Fruit fly (Drosophila melanogaster) whole organism, embryonic: ENCODE data around the gene CG17283.

Experiments
- Abd-B ChIP-seq: fragments of 200-800 bp; sonication (Bioruptor generic); optimal IDR thresholded peaks from 2 replicates; lab custom pipeline; 2018; ENCODE audit warnings: missing biosample characterization, mild to moderate bottlenecking, missing genetic modification characterization, moderate library complexity
- CG10274 ChIP-seq: fragments of 200-800 bp; sonication (Bioruptor generic); optimal IDR thresholded peaks from 3 replicates; lab custom pipeline; 2017; ENCODE audit warnings: missing biosample characterization, mild to moderate bottlenecking, missing genetic modification characterization
- CG12071 ChIP-seq: fragments of 200-800 bp; sonication (Bioruptor generic); optimal IDR thresholded peaks from 3 replicates; lab custom pipeline; 2018; ENCODE audit warnings: missing biosample characterization, mild to moderate bottlenecking, missing genetic modification characterization
- CG12391 ChIP-seq: fragments of 200-800 bp; sonication (Bioruptor generic); optimal IDR thresholded peaks from 3 replicates; lab custom pipeline; 2018; ENCODE audit warnings: missing biosample characterization, mild to moderate bottlenecking, missing genetic modification characterization, moderate library complexity
- CG13296 ChIP-seq: fragments of 200-800 bp; sonication (Bioruptor generic); optimal IDR thresholded peaks from 3 replicates; lab custom pipeline; 2018; ENCODE audit warnings: missing biosample characterization, mild to moderate bottlenecking, missing genetic modification characterization
- CG13894 ChIP-seq: fragments of 200-800 bp; sonication (Bioruptor generic); optimal IDR thresholded peaks from 3 replicates; lab custom pipeline; 2018; ENCODE audit warnings: missing biosample characterization, mild to moderate bottlenecking, missing genetic modification characterization, moderate library complexity
- CG15514 ChIP-seq: fragments of 200-800 bp; sonication (Bioruptor generic); optimal IDR thresholded peaks from 3 replicates; lab custom pipeline; 2017; ENCODE audit warnings: missing biosample characterization, missing genetic modification characterization, mild to moderate bottlenecking, moderate library complexity, missing genetic modification reagents
- CG17802 ChIP-seq: fragments of 200-800 bp; sonication (Bioruptor generic); optimal IDR thresholded peaks from 2 replicates; lab custom pipeline; 2018; ENCODE audit warnings: missing biosample characterization, mild to moderate bottlenecking, missing genetic modification characterization, moderate library complexity
- CG18476 ChIP-seq: fragments of 200-800 bp; sonication (Bioruptor generic); optimal IDR thresholded peaks from 2 replicates; lab custom pipeline; 2016; ENCODE audit warnings: missing biosample characterization, mild to moderate bottlenecking, missing genetic modification characterization
- CG2202 ChIP-seq: fragments of 200-800 bp; sonication (Bioruptor generic); optimal IDR thresholded peaks from 2 replicates; lab custom pipeline; 2018; ENCODE audit warnings: missing biosample characterization, mild to moderate bottlenecking, missing genetic modification characterization
- CG32532 ChIP-seq: fragments of 200-800 bp; sonication (Bioruptor generic); IDR thresholded peaks from 2 replicates; pipeline ENCODE4 v1.3.6; 2022; ENCODE audit warnings: missing biosample characterization, missing genetic modification characterization
- CG33213 ChIP-seq: fragments of 200-800 bp; sonication (Bioruptor generic); optimal IDR thresholded peaks from 3 replicates; lab custom pipeline; 2016; ENCODE audit warnings: missing biosample characterization, missing genetic modification characterization
- CG3995 ChIP-seq: fragments of 200-800 bp; sonication (Bioruptor generic); optimal IDR thresholded peaks from 3 replicates; lab custom pipeline; 2016; ENCODE audit warnings: missing biosample characterization, missing genetic modification characterization
- CG42726 ChIP-seq: fragments of 200-800 bp; sonication (Bioruptor generic); IDR thresholded peaks from 2 replicates; pipeline ENCODE4 v1.3.6; 2022; ENCODE audit warnings: missing biosample characterization, missing genetic modification characterization; ENCODE audit not compliant: partially characterized antibody
- CG8388 ChIP-seq: fragments of 200-800 bp; sonication (Bioruptor generic); optimal IDR thresholded peaks from 2 replicates; lab custom pipeline; 2019; ENCODE audit warnings: missing biosample characterization, mild to moderate bottlenecking, missing genetic modification characterization, moderate library complexity
- CG9609 ChIP-seq: fragments of 200-800 bp; sonication (Bioruptor generic); optimal IDR thresholded peaks from 3 replicates; lab custom pipeline; 2016; ENCODE audit warnings: missing biosample characterization, missing genetic modification characterization
- D ChIP-seq, 2 experiments: fragments of 200-800 bp in 1 of 2; fragments of >200 bp in 1 of 2; sonication (Bioruptor generic) in 1 of 2; optimal IDR thresholded peaks; 2 replicates in 1 of 2; 3 replicates in 1 of 2; lab custom pipeline; 2017; ENCODE audit warnings: mild to moderate bottlenecking in 1 of 2, missing biosample characterization in 1 of 2, missing genetic modification characterization in 1 of 2, missing genetic modification reagents in 1 of 2
- E2f1 ChIP-seq: fragments of 200-800 bp; sonication (Bioruptor generic); IDR thresholded peaks from 2 replicates; pipeline ENCODE4 v1.3.6; 2022; ENCODE audit warnings: missing biosample characterization, missing genetic modification characterization
- Fer2 ChIP-seq: fragments of 200-800 bp; sonication (Bioruptor generic); optimal IDR thresholded peaks from 2 replicates; lab custom pipeline; 2018; ENCODE audit warnings: missing biosample characterization, mild to moderate bottlenecking, missing genetic modification characterization, moderate library complexity
- Fer3 ChIP-seq: fragments of 200-800 bp; sonication (Bioruptor generic); optimal IDR thresholded peaks from 2 replicates; lab custom pipeline; 2018; ENCODE audit warnings: missing biosample characterization, mild to moderate bottlenecking, missing genetic modification characterization, moderate library complexity
- GATAe ChIP-seq: fragments of 200-800 bp; sonication (Bioruptor generic); conservative IDR thresholded peaks from 2 replicates; pipeline ENCODE4 v1.3.6; 2022; ENCODE audit warnings: missing biosample characterization, missing genetic modification characterization
- Gug ChIP-seq: fragments of 200-800 bp; sonication (Bioruptor generic); IDR thresholded peaks from 4 replicates; pipeline ENCODE4 v1.3.6; 2022; ENCODE audit warnings: missing biosample characterization, missing genetic modification characterization
- H15 ChIP-seq: fragments of 200-800 bp; sonication (Bioruptor generic); IDR thresholded peaks from 3 replicates; pipeline ENCODE4 v1.3.6; 2022; ENCODE audit warnings: missing biosample characterization, missing genetic modification characterization
- Hr51 ChIP-seq, 2 experiments: fragments of 200-800 bp; sonication (Bioruptor generic); optimal IDR thresholded peaks; 2 replicates in 1 of 2; 3 replicates in 1 of 2; lab custom pipeline; 2016 to 2018; ENCODE audit warnings: missing biosample characterization in 2 of 2, missing genetic modification characterization in 2 of 2, mild to moderate bottlenecking in 1 of 2, moderate library complexity in 1 of 2
- MBD-R2 ChIP-seq: fragments of 200-800 bp; sonication (Bioruptor generic); IDR thresholded peaks from 2 replicates; pipeline ENCODE4 v1.3.6; 2022; ENCODE audit warnings: missing biosample characterization, missing genetic modification characterization
- Max ChIP-seq: fragments of 200-800 bp; sonication (Bioruptor generic); optimal IDR thresholded peaks from 2 replicates; lab custom pipeline; 2016; ENCODE audit warnings: missing biosample characterization, mild to moderate bottlenecking, missing genetic modification characterization
- Opbp ChIP-seq: fragments of 200-800 bp; sonication (Bioruptor generic); IDR thresholded peaks from 3 replicates; pipeline ENCODE4 v1.3.6; 2022; ENCODE audit warnings: missing biosample characterization, missing genetic modification characterization; ENCODE audit not compliant: partially characterized antibody
- Rx ChIP-seq: fragments of 200-800 bp; sonication (Bioruptor generic); IDR thresholded peaks from 2 replicates; pipeline ENCODE4 v1.3.6; 2022; ENCODE audit warnings: missing biosample characterization, missing genetic modification characterization
- Six4 ChIP-seq: fragments of 200-800 bp; sonication (Bioruptor generic); optimal IDR thresholded peaks from 2 replicates; lab custom pipeline; 2016; ENCODE audit warnings: missing biosample characterization, missing genetic modification characterization
- Sox102F ChIP-seq: fragments of 200-800 bp; sonication (Bioruptor generic); optimal IDR thresholded peaks from 2 replicates; lab custom pipeline; 2018; ENCODE audit warnings: missing biosample characterization, mild to moderate bottlenecking, missing genetic modification characterization, moderate library complexity
- Tbp ChIP-seq: fragments of >200 bp; optimal IDR thresholded peaks from 2 replicates; lab custom pipeline; 2018; ENCODE audit warnings: missing biosample characterization, missing genetic modification characterization
- aop ChIP-seq: fragments of 200-800 bp; sonication (Bioruptor generic); IDR thresholded peaks from 2 replicates; pipeline ENCODE4 v1.3.6; 2022; ENCODE audit warnings: missing biosample characterization, missing genetic modification characterization
- ash1 ChIP-seq: fragments of 200-800 bp; sonication (Bioruptor generic); optimal IDR thresholded peaks from 2 replicates; lab custom pipeline; 2018; ENCODE audit warnings: missing biosample characterization, mild to moderate bottlenecking, missing genetic modification characterization
- br ChIP-seq: fragments of >200 bp; optimal IDR thresholded peaks from 2 replicates; lab custom pipeline; 2017
- chn ChIP-seq: fragments of 200-800 bp; sonication (Bioruptor generic); optimal IDR thresholded peaks from 2 replicates; lab custom pipeline; 2016; ENCODE audit warnings: missing biosample characterization, missing genetic modification characterization
- disco-r ChIP-seq: fragments of 200-800 bp; sonication (Bioruptor generic); optimal IDR thresholded peaks from 2 replicates; lab custom pipeline; 2016; ENCODE audit warnings: missing biosample characterization, missing genetic modification characterization
- emc ChIP-seq: fragments of 200-800 bp; sonication (Bioruptor generic); optimal IDR thresholded peaks from 2 replicates; lab custom pipeline; 2016; ENCODE audit warnings: missing biosample characterization, missing genetic modification characterization
- grn ChIP-seq: fragments of 200-800 bp; sonication (Bioruptor generic); optimal IDR thresholded peaks from 3 replicates; lab custom pipeline; 2017; ENCODE audit warnings: missing biosample characterization, missing genetic modification characterization
- ind ChIP-seq: fragments of 200-800 bp; sonication (Bioruptor generic); optimal IDR thresholded peaks from 3 replicates; lab custom pipeline; 2016; ENCODE audit warnings: missing biosample characterization, missing genetic modification characterization
- insv ChIP-seq, 2 experiments: fragments of 200-800 bp; sonication (Bioruptor generic); optimal IDR thresholded peaks; 3 replicates each; lab custom pipeline; 2016 to 2018; ENCODE audit warnings: missing biosample characterization in 2 of 2, missing genetic modification characterization in 2 of 2
- inv ChIP-seq: fragments of 200-800 bp; sonication (Bioruptor generic); IDR thresholded peaks from 2 replicates; pipeline ENCODE4 v1.3.6; 2022; ENCODE audit warnings: missing biosample characterization, missing genetic modification characterization; ENCODE audit not compliant: partially characterized antibody
- jumu ChIP-seq: fragments of 200-800 bp; sonication (Bioruptor generic); optimal IDR thresholded peaks from 3 replicates; lab custom pipeline; 2016; ENCODE audit warnings: missing biosample characterization, missing genetic modification characterization
- kah ChIP-seq: fragments of 200-800 bp; sonication (Bioruptor generic); optimal IDR thresholded peaks from 2 replicates; lab custom pipeline; 2018; ENCODE audit warnings: missing biosample characterization, mild to moderate bottlenecking, missing genetic modification characterization
- oc ChIP-seq: fragments of 200-800 bp; sonication (Bioruptor generic); optimal IDR thresholded peaks from 2 replicates; lab custom pipeline; 2018; ENCODE audit warnings: missing biosample characterization, mild to moderate bottlenecking, missing genetic modification characterization, moderate library complexity
- pfk ChIP-seq: fragments of 200-800 bp; sonication (Bioruptor generic); optimal IDR thresholded peaks from 2 replicates; lab custom pipeline; 2018; ENCODE audit warnings: missing biosample characterization, mild to moderate bottlenecking, missing genetic modification characterization, moderate library complexity
- slp2 ChIP-seq: fragments of 200-800 bp; sonication (Bioruptor generic); optimal IDR thresholded peaks from 2 replicates; lab custom pipeline; 2016; ENCODE audit warnings: missing biosample characterization, missing genetic modification characterization
- tio ChIP-seq: fragments of 200-800 bp; sonication (Bioruptor generic); optimal IDR thresholded peaks from 2 replicates; lab custom pipeline; 2017; ENCODE audit warnings: missing biosample characterization, missing genetic modification characterization, inconsistent platforms
- trem ChIP-seq: fragments of 200-800 bp; optimal IDR thresholded peaks from 3 replicates; lab custom pipeline; 2019; ENCODE audit warnings: missing biosample characterization, mild to moderate bottlenecking, missing genetic modification characterization, moderate library complexity
- usp ChIP-seq: fragments of >200 bp; optimal IDR thresholded peaks from 2 replicates; lab custom pipeline; 2017; ENCODE audit warnings: missing biosample characterization, missing genetic modification characterization

The CG17283 gene

dm6 chr3R:17385329-17386019 lies 22.2 kb upstream of the CG17283 start (continued):
- TF ChIP-seq CG12071 (GFP tag; lab: Kevin White, UChicago) (peak; percentile 23), Gug (GFP tag; lab: Robert Waterston, UW) (no peak; the same call in 3 of the 4 replicates), CG32532 (peak; percentile 63), CG17802 (tag; lab: Kevin White, UChicago) (peak; percentile 9), Hr51 (GFP tag; optimal IDR thresholded peaks at IDR 0.05; lab: Kevin White, UChicago) (peak; percentile 65 to 72), chn (GFP tag; lab: Kevin White, UChicago) (peak; percentile 66), CG10274 (GFP tag; lab: Kevin White, UChicago) (peak; percentile 18), slp2 (GFP tag; lab: Kevin White, UChicago) (no peak), aop (GFP tag; lab: Robert Waterston, UW) (0 out of 2 replicates have a peak, but pooled peaks have one; percentile 45), E2f1 (GFP tag; lab: Robert Waterston, UW) (0 out of 2 replicates have a peak, but pooled peaks have one; percentile 18), ind (peak; percentile 62), CG13296 (GFP tag; lab: Kevin White, UChicago) (peak; percentile 50), usp (GFP tag; lab: Kevin White, UChicago) (no peak), CG12391 (tag; lab: Kevin White, UChicago) (peak; percentile 56), emc (GFP tag; lab: Kevin White, UChicago) (no peak), br (lab: Kevin White, UChicago) (no peak), Max (peak; percentile 47), Fer3 (tag; lab: Kevin White, UChicago) (peak; percentile 49), CG42726 (no peak), kah (no peak), CG2202 (peak; percentile 3), H15 (GFP tag; lab: Robert Waterston, UW) (peak; percentile 43; the same call in 1 of the 3 replicates), insv (GFP tag; optimal IDR thresholded peaks at IDR 0.05; lab: Kevin White, UChicago) (peak in 1 of 2 experiments; percentile 36), Abd-B (GFP tag; lab: Kevin White, UChicago) (no peak), pfk (GFP tag; lab: Kevin White, UChicago) (peak; percentile 43), CG3995 (GFP tag; lab: Kevin White, UChicago) (peak; percentile 47), CG8388 (no peak), disco-r (GFP tag; lab: Kevin White, UChicago) (no peak), inv (GFP tag; lab: Robert Waterston, UW) (no peak), CG15514 (peak; percentile 91), CG9609 (GFP tag; lab: Kevin White, UChicago) (peak; percentile 74), CG33213 (GFP tag; lab: Kevin White, UChicago) (peak; percentile 78), Tbp (no peak), Six4 (GFP tag; lab: Kevin White, UChicago) (no peak), oc (tag; lab: Kevin White, UChicago) (no peak), grn (no peak), Rx (GFP tag; lab: Robert Waterston, UW) (no peak), Sox102F (GFP tag; lab: Kevin White, UChicago) (peak; percentile 44), tio (GFP tag; lab: Kevin White, UChicago) (peak; percentile 51), Opbp (GFP tag; lab: Robert Waterston, UW) (peak; percentile 72), MBD-R2 (GFP tag; lab: Robert Waterston, UW) (peak; percentile 80), Fer2 (peak; percentile 3), GATAe (GFP tag; lab: Robert Waterston, UW) (no peak), D (optimal IDR thresholded peaks at IDR 0.05; lab: Kevin White, UChicago) (no peak), D (GFP tag; optimal IDR thresholded peaks at IDR 0.05; lab: Kevin White, UChicago) (no peak), CG13894 (tag; lab: Kevin White, UChicago) (peak; percentile 73), jumu (GFP tag; lab: Kevin White, UChicago) (peak; percentile 67), trem (peak; percentile 51), CG18476 (no peak), ash1 (GFP tag; lab: Kevin White, UChicago) (no peak)
